Worm (Caenorhabditis elegans) whole organism, young adult: Measurements from ENCODE around the gene nas-38.

Experiments
- pha-4 ChIP-seq: fragments of 150-350 bp; sonication (generic microtip); optimal IDR thresholded peaks from 2 replicates; lab custom pipeline; 2014; ENCODE audit warnings: missing biosample characterization, missing genetic modification reagents, missing genetic modification characterization
- unc-130 ChIP-seq: sonication (generic microtip); optimal IDR thresholded peaks from 2 replicates; lab custom pipeline; 2016; ENCODE audit warnings: missing genetic modification reagents, missing genetic modification characterization, missing compliant biosample characterization

ce11 chrX:612783-613182, 54.8 kb downstream of the nas-38 start:
- TF ChIP-seq pha-4 (tag; lab: Kevin White, UChicago) = no peak
- no peak for TF ChIP-seq unc-130
